Fruit fly (Drosophila melanogaster): Measurements from ENCODE around the gene CG11262.

CG11262 gene

dm6 chr3L:13022854-13023560 lies 28.1 kb downstream of the CG11262 start, which contains the start of gene RpS12 (continued):
- TF ChIP-seq CG16863 (GFP tag; optimal IDR thresholded peaks at IDR 0.05) (peak; percentile 35), CG1832 (GFP tag; optimal IDR thresholded peaks at IDR 0.05) (no peak), CG8478 (optimal IDR thresholded peaks at IDR 0.05) (no peak), CG1529 (GFP tag; optimal IDR thresholded peaks at IDR 0.05) (peak; percentile 2), tin (GFP tag; optimal IDR thresholded peaks at IDR 0.05) (peak; percentile 76), kay (GFP tag; optimal IDR thresholded peaks at IDR 0.05) (no peak), sisA (GFP tag; IDR thresholded peaks at IDR 0.05) (peak; percentile 58), sd (tag; optimal IDR thresholded peaks at IDR 0.05) (no peak), CG11723 (GFP tag; optimal IDR thresholded peaks at IDR 0.05) (peak; percentile 71), CG12659 (GFP tag; optimal IDR thresholded peaks at IDR 0.05) (peak; percentile 73), CG17612 (GFP tag; IDR thresholded peaks at IDR 0.05) (no peak), cwo (GFP tag; optimal IDR thresholded peaks at IDR 0.05) (peak; percentile 25), CG32532 (GFP tag; IDR thresholded peaks at IDR 0.05) (peak; percentile 82), eyg (GFP tag; optimal IDR thresholded peaks at IDR 0.05) (peak; percentile 71), grn (GFP tag; optimal IDR thresholded peaks at IDR 0.05) (no peak), rib (GFP tag; IDR thresholded peaks at IDR 0.05) (peak; percentile 17; the same call in 1 of the 2 replicates), fd102C (GFP tag; optimal IDR thresholded peaks at IDR 0.05) (peak; percentile 74), ssp (GFP tag; IDR thresholded peaks at IDR 0.05) (peak; percentile 97), CG15514 (GFP tag; optimal IDR thresholded peaks at IDR 0.05) (peak; percentile 87), CG2129 (GFP tag; IDR thresholded peaks at IDR 0.05; ENCODE audit: partially characterized antibody) (peak; percentile 52), usp (GFP tag; optimal IDR thresholded peaks at IDR 0.05) (no peak), Ada2b (GFP tag; IDR thresholded peaks at IDR 0.05) (peak; percentile 62), CG4404 (GFP tag; IDR thresholded peaks at IDR 0.05) (peak; percentile 28), CG13424 (tag; optimal IDR thresholded peaks at IDR 0.05) (peak; percentile 45), CG31365 (tag; optimal IDR thresholded peaks at IDR 0.05) (peak; percentile 79), CG7928 (GFP tag; optimal IDR thresholded peaks at IDR 0.05) (peak; percentile 51), CG11093 (GFP tag; IDR thresholded peaks at IDR 0.05) (no peak), amos (GFP tag; IDR thresholded peaks at IDR 0.05; ENCODE audit: partially characterized antibody) (peak; percentile 90), Optix (GFP tag; IDR thresholded peaks at IDR 0.05) (peak; percentile 72), dpn (GFP tag; optimal IDR thresholded peaks at IDR 0.05) (peak; percentile 50 to 85), CG2120 (GFP tag; optimal IDR thresholded peaks at IDR 0.05) (peak; percentile 65), D19B (GFP tag; optimal IDR thresholded peaks at IDR 0.05) (peak; percentile 51), CG12104 (GFP tag; optimal IDR thresholded peaks at IDR 0.05) (peak; percentile 77), stc (GFP tag; IDR thresholded peaks at IDR 0.05) (peak; percentile 42; the same call in 1 of the 2 replicates), GATAe (GFP tag; conservative IDR thresholded peaks at IDR 0.05) (no peak), CG10321 (GFP tag; IDR thresholded peaks at IDR 0.05) (peak; percentile 61), lov (optimal IDR thresholded peaks at IDR 0.05) (no peak), lov (GFP tag; IDR thresholded peaks at IDR 0.05) (peak; percentile 88), CG3163 (GFP tag; optimal IDR thresholded peaks at IDR 0.05) (peak; percentile 70), kah (GFP tag; optimal IDR thresholded peaks at IDR 0.05) (peak; percentile 72), Dp (GFP tag; optimal IDR thresholded peaks at IDR 0.05) (peak; percentile 6), CG8359 (GFP tag; optimal IDR thresholded peaks at IDR 0.05; ENCODE audit: borderline replicate concordance) (peak; percentile 55), knrl (GFP tag; IDR thresholded peaks at IDR 0.05; ENCODE audit: partially characterized antibody) (peak; percentile 80), Hsf (GFP tag; optimal IDR thresholded peaks at IDR 0.05) (peak; percentile 85), CG2678 (tag; optimal IDR thresholded peaks at IDR 0.05) (peak; percentile 60), ro (GFP tag; IDR thresholded peaks at IDR 0.05) (no peak), sqz (GFP tag; optimal IDR thresholded peaks at IDR 0.05) (peak; percentile 62), Trl (optimal IDR thresholded peaks at IDR 0.05) (no peak), Trl (GFP tag; optimal IDR thresholded peaks at IDR 0.05) (peak; percentile 88), Side (GFP tag; optimal IDR thresholded peaks at IDR 0.05) (peak; percentile 68), Dip3 (GFP tag; optimal IDR thresholded peaks at IDR 0.05) (peak; percentile 68)

All from whole organism, embryonic.